Fruit fly (Drosophila melanogaster) ovary, adult (tissue): ENCODE data around the gene CG31321.

Experiments
- CG17801 ChIP-seq: fragments of 200-800 bp; optimal IDR thresholded peaks from 2 replicates; lab custom pipeline; 2019; ENCODE audit warnings: missing biosample characterization, mild to moderate bottlenecking, missing genetic modification characterization, moderate library complexity; ENCODE audit not compliant: partially characterized antibody

The CG31321 gene

dm6 chr3R:14310062-14310461 is at the start of gene CG31321:
Gene CG31321 (plus strand): TSS chr3R:14310362.
- TF ChIP-seq CG17801 (GFP tag; lab: Kevin White, UChicago) = no peak

- no peak for TF ChIP-seq CG17801 (GFP tag; lab: Kevin White, UChicago)
Observed at dm6 chr3R:14261113-14261512, 49.0 kb upstream of the CG31321 start, which contains the start of gene CG14840. Gene CG14840 (minus strand): TSS chr3R:14261213.

dm6 chr3R:14262087-14262486 is 48.1 kb upstream of the CG31321 start, which contains the start of the genes CG14839 and CG14841:
Gene CG14839 (plus strand): TSS chr3R:14262387.
Gene CG14841 (minus strand): TSS chr3R:14262418.
- no peak for TF ChIP-seq CG17801 (GFP tag; lab: Kevin White, UChicago)

dm6 chr3R:14275519-14276172 is 34.5 kb upstream of the CG31321 start:
- TF ChIP-seq CG17801 (GFP tag; lab: Kevin White, UChicago) = no peak

dm6 chr3R:14277894-14278522 is 32.2 kb upstream of the CG31321 start:
- peak; percentile 47 for TF ChIP-seq CG17801 (GFP tag; lab: Kevin White, UChicago)

dm6 chr3R:14278523-14279303 is 31.4 kb upstream of the CG31321 start:
- TF ChIP-seq CG17801 (GFP tag; lab: Kevin White, UChicago) = no peak

- TF ChIP-seq CG17801 (GFP tag; lab: Kevin White, UChicago) = no peak
Observed at dm6 chr3R:14279311-14279998, 30.7 kb upstream of the CG31321 start.

dm6 chr3R:14280324-14280723 is 29.8 kb upstream of the CG31321 start:
- TF ChIP-seq CG17801 (GFP tag; lab: Kevin White, UChicago) = no peak

- no peak for TF ChIP-seq CG17801 (GFP tag; lab: Kevin White, UChicago)
Observed at dm6 chr3R:14282215-14283041, 27.7 kb upstream of the CG31321 start.

- TF ChIP-seq CG17801 (GFP tag; lab: Kevin White, UChicago) = no peak
Observed at dm6 chr3R:14283042-14283626, 27.0 kb upstream of the CG31321 start.

dm6 chr3R:14283754-14284421 is 26.3 kb upstream of the CG31321 start:
- TF ChIP-seq CG17801 (GFP tag; lab: Kevin White, UChicago) = peak; percentile 91

- TF ChIP-seq CG17801 (GFP tag; lab: Kevin White, UChicago) = no peak
Observed at dm6 chr3R:14284422-14284760, 25.8 kb upstream of the CG31321 start.
